Worm (Caenorhabditis elegans) whole organism, L4/young adult: Measurements from ENCODE around the gene srw-72.

ENCODE experiments used
- W03F9.2 ChIP-seq: fragments of 150-350 bp; optimal IDR thresholded peaks from 2 replicates; lab custom pipeline; 2014; ENCODE audit warnings: missing biosample characterization, missing genetic modification characterization
- dao-5 ChIP-seq: sonication (generic microtip); optimal IDR thresholded peaks from 2 replicates; lab custom pipeline; 2016; ENCODE audit warnings: missing genotype, missing genetic modification characterization, moderate library complexity, missing compliant biosample characterization
- him-1 ChIP-seq: sonication (generic microtip); optimal IDR thresholded peaks from 2 replicates; lab custom pipeline; 2016; ENCODE audit warnings: missing genotype, missing genetic modification reagents, missing genetic modification characterization, missing compliant biosample characterization

ce11 chrV:17436492-17436891 is 30.4 kb upstream of the srw-72 start, which contains the start of gene F20E11.18:
- TF ChIP-seq him-1 (tag; lab: Kevin White, UChicago) (no peak), W03F9.2 (no peak), dao-5 (no peak)
